Worm (Caenorhabditis elegans) whole organism, young adult: ENCODE data around the gene twk-33.
A peak's percentile ranks its signal among the peaks of the same experiment; 100 is the strongest.

ENCODE experiments used
- B0035.1 ChIP-seq: sonication (generic microtip); optimal IDR thresholded peaks from 2 replicates; lab custom pipeline; 2016; ENCODE audit warnings: missing genetic modification characterization, mild to moderate bottlenecking, missing compliant biosample characterization, missing genotype, missing genetic modification reagents
- F10E7.11 ChIP-seq: sonication (generic microtip); optimal IDR thresholded peaks from 2 replicates; lab custom pipeline; 2017; ENCODE audit warnings: mild to moderate bottlenecking, missing genetic modification characterization, moderate library complexity, missing compliant biosample characterization
- K11D2.4 ChIP-seq: fragments of 200-800 bp; sonication (Bioruptor generic); IDR thresholded peaks from 2 replicates; pipeline ENCODE4 v1.3.6; 2022; ENCODE audit warnings: missing genetic modification reagents, missing genetic modification characterization, missing compliant biosample characterization
- Y67H2A.10 ChIP-seq: fragments of 200-800 bp; sonication (Bioruptor generic); conservative IDR thresholded peaks from 2 replicates; pipeline ENCODE4 v1.3.6; 2022; ENCODE audit warnings: missing genetic modification reagents, missing genetic modification characterization, missing compliant biosample characterization
- akir-1 ChIP-seq: fragments of 200-800 bp; sonication (Bioruptor generic); optimal IDR thresholded peaks from 2 replicates; lab custom pipeline; 2018; ENCODE audit warnings: mild to moderate bottlenecking, missing genetic modification characterization, moderate library complexity, missing compliant biosample characterization
- aptf-2 ChIP-seq: fragments of 200-800 bp; sonication (Bioruptor generic); conservative IDR thresholded peaks from 2 replicates; pipeline ENCODE4 v1.3.6; 2022; ENCODE audit warnings: missing genetic modification reagents, missing genetic modification characterization, missing compliant biosample characterization
- aptf-3 ChIP-seq: fragments of 200-800 bp; sonication (Bioruptor generic); IDR thresholded peaks from 2 replicates; pipeline ENCODE4 v1.3.6; 2022; ENCODE audit warnings: missing genetic modification characterization, missing compliant biosample characterization
- atf-7 ChIP-seq: sonication (generic microtip); optimal IDR thresholded peaks from 2 replicates; lab custom pipeline; 2017; ENCODE audit warnings: mild to moderate bottlenecking, missing genetic modification characterization, missing compliant biosample characterization
- attf-5 ChIP-seq: fragments of 200-800 bp; sonication (Bioruptor generic); optimal IDR thresholded peaks from 2 replicates; lab custom pipeline; 2018; ENCODE audit warnings: mild to moderate bottlenecking, missing genetic modification characterization, missing compliant biosample characterization
- bed-1 ChIP-seq: fragments of 200-800 bp; sonication (Bioruptor generic); IDR thresholded peaks from 2 replicates; pipeline ENCODE4 v1.3.6; 2022; ENCODE audit warnings: missing genetic modification reagents, missing genetic modification characterization, missing compliant biosample characterization
- bed-2 ChIP-seq: fragments of 200-800 bp; sonication (Bioruptor generic); IDR thresholded peaks from 2 replicates; pipeline ENCODE4 v1.3.6; 2022; ENCODE audit warnings: missing genetic modification reagents, missing genetic modification characterization, missing compliant biosample characterization
- ceh-40 ChIP-seq: fragments of 200-800 bp; sonication (Bioruptor generic); IDR thresholded peaks from 2 replicates; pipeline ENCODE4 v1.3.6; 2022; ENCODE audit warnings: missing genetic modification characterization, missing compliant biosample characterization
- die-1 ChIP-seq: sonication (generic microtip); optimal IDR thresholded peaks from 2 replicates; lab custom pipeline; 2016; ENCODE audit warnings: missing genotype, mild to moderate bottlenecking, missing genetic modification characterization, missing compliant biosample characterization
- dox-1 ChIP-seq: fragments of 200-800 bp; sonication (Bioruptor generic); IDR thresholded peaks from 2 replicates; pipeline ENCODE4 v1.3.6; 2022; ENCODE audit warnings: missing genetic modification reagents, missing genetic modification characterization, missing compliant biosample characterization
- efl-1 ChIP-seq: fragments of 150-350 bp; optimal IDR thresholded peaks from 2 replicates; lab custom pipeline; 2014; ENCODE audit warnings: missing biosample characterization, missing genetic modification reagents, missing genetic modification characterization
- egl-44 ChIP-seq: fragments of 200-800 bp; sonication (Bioruptor generic); IDR thresholded peaks from 2 replicates; pipeline ENCODE4 v1.3.6; 2022; ENCODE audit warnings: missing genetic modification reagents, missing genetic modification characterization, missing compliant biosample characterization
- ets-4 ChIP-seq: fragments of 200-800 bp; sonication (Bioruptor generic); optimal IDR thresholded peaks from 2 replicates; lab custom pipeline; 2018; ENCODE audit warnings: mild to moderate bottlenecking, missing genetic modification characterization, missing compliant biosample characterization
- fkh-3 ChIP-seq: sonication (generic microtip); optimal IDR thresholded peaks from 2 replicates; lab custom pipeline; 2016; ENCODE audit warnings: mild to moderate bottlenecking, missing genetic modification characterization, missing compliant biosample characterization
- gei-17 ChIP-seq: fragments of 200-800 bp; sonication (Bioruptor generic); optimal IDR thresholded peaks from 2 replicates; lab custom pipeline; 2018; ENCODE audit warnings: mild to moderate bottlenecking, missing genetic modification characterization, missing compliant biosample characterization
- him-1 ChIP-seq: sonication (generic microtip); optimal IDR thresholded peaks from 2 replicates; lab custom pipeline; 2016; ENCODE audit warnings: missing genotype, missing genetic modification reagents, missing genetic modification characterization, missing compliant biosample characterization
- hrde-1 ChIP-seq: sonication (generic microtip); optimal IDR thresholded peaks from 2 replicates; lab custom pipeline; 2016; ENCODE audit warnings: missing genetic modification characterization, mild to moderate bottlenecking, missing compliant biosample characterization, moderate library complexity, missing genotype, missing genetic modification reagents, borderline replicate concordance
- let-607 ChIP-seq, 2 experiments: fragments of 200-800 bp in 1 of 2; sonication (Bioruptor generic) in 1 of 2; sonication (generic microtip) in 1 of 2; optimal IDR thresholded peaks; 2 replicates each; lab custom pipeline; 2016 to 2018; ENCODE audit warnings: mild to moderate bottlenecking in 2 of 2, missing compliant biosample characterization in 2 of 2, missing genetic modification characterization in 2 of 2, moderate library complexity in 2 of 2, missing genotype in 1 of 2
- lin-26 ChIP-seq: fragments of 200-800 bp; sonication (Bioruptor generic); IDR thresholded peaks from 2 replicates; pipeline ENCODE4 v1.3.6; 2022; ENCODE audit warnings: missing genetic modification reagents, missing genetic modification characterization, missing compliant biosample characterization
- lin-40 ChIP-seq: sonication (generic microtip); optimal IDR thresholded peaks from 2 replicates; lab custom pipeline; 2016; ENCODE audit warnings: missing genetic modification characterization, mild to moderate bottlenecking, missing compliant biosample characterization, missing genotype, missing genetic modification reagents
- lin-54 ChIP-seq: fragments of 200-800 bp; sonication (Bioruptor generic); optimal IDR thresholded peaks from 2 replicates; lab custom pipeline; 2018; ENCODE audit warnings: mild to moderate bottlenecking, missing genetic modification characterization, missing compliant biosample characterization
- nhr-120 ChIP-seq: fragments of 200-800 bp; sonication (Bioruptor generic); IDR thresholded peaks from 2 replicates; pipeline ENCODE4 v1.3.6; 2022; ENCODE audit warnings: missing genetic modification characterization, missing compliant biosample characterization
- nhr-179 ChIP-seq: sonication (generic microtip); optimal IDR thresholded peaks from 2 replicates; lab custom pipeline; 2016; ENCODE audit warnings: mild to moderate bottlenecking, missing genetic modification characterization, missing compliant biosample characterization
- nhr-27 ChIP-seq: fragments of 200-800 bp; sonication (Bioruptor generic); optimal IDR thresholded peaks from 2 replicates; lab custom pipeline; 2018; ENCODE audit warnings: mild to moderate bottlenecking, missing genetic modification characterization, moderate library complexity, missing compliant biosample characterization
- nhr-80 ChIP-seq: sonication (generic microtip); optimal IDR thresholded peaks from 2 replicates; lab custom pipeline; 2016; ENCODE audit warnings: missing genetic modification characterization, missing compliant biosample characterization
- nhr-90 ChIP-seq: sonication (generic microtip); optimal IDR thresholded peaks from 2 replicates; lab custom pipeline; 2016; ENCODE audit warnings: missing genotype, mild to moderate bottlenecking, missing genetic modification characterization, missing compliant biosample characterization
- pha-4 ChIP-seq: fragments of 150-350 bp; sonication (generic microtip); optimal IDR thresholded peaks from 2 replicates; lab custom pipeline; 2014; ENCODE audit warnings: missing biosample characterization, missing genetic modification reagents, missing genetic modification characterization
- rec-8 ChIP-seq, 2 experiments: sonication (generic microtip); optimal IDR thresholded peaks; 2 replicates each; lab custom pipeline; 2016; ENCODE audit warnings: mild to moderate bottlenecking in 2 of 2, missing genetic modification characterization in 2 of 2, missing genetic modification reagents in 2 of 2, missing genotype in 2 of 2, missing biosample characterization in 1 of 2, missing compliant biosample characterization in 1 of 2, moderate library complexity in 1 of 2
- sea-2 ChIP-seq: fragments of 200-800 bp; sonication (Bioruptor generic); IDR thresholded peaks from 2 replicates; pipeline ENCODE4 v1.3.6; 2022; ENCODE audit warnings: missing genetic modification characterization, missing compliant biosample characterization
- snpc-1.1 ChIP-seq: sonication (generic microtip); optimal IDR thresholded peaks from 2 replicates; lab custom pipeline; 2017; ENCODE audit warnings: missing genetic modification characterization, mild to moderate bottlenecking, missing compliant biosample characterization, antibody characterized with exemption, moderate library complexity, missing genotype, missing genetic modification reagents; ENCODE audit not compliant: insufficient read depth
- tbp1 ChIP-seq: fragments of 200-800 bp; sonication (Bioruptor generic); optimal IDR thresholded peaks from 2 replicates; lab custom pipeline; 2018; ENCODE audit warnings: mild to moderate bottlenecking, missing genetic modification characterization, missing compliant biosample characterization
- tbx-9 ChIP-seq: sonication (generic microtip); optimal IDR thresholded peaks from 2 replicates; lab custom pipeline; 2016; ENCODE audit warnings: borderline replicate concordance, missing genetic modification characterization, inconsistent platforms, missing compliant biosample characterization
- tlf-1 ChIP-seq: fragments of 200-800 bp; sonication (Bioruptor generic); optimal IDR thresholded peaks from 2 replicates; lab custom pipeline; 2018; ENCODE audit warnings: mild to moderate bottlenecking, missing genetic modification characterization, missing compliant biosample characterization
- unc-62 ChIP-seq: fragments of 150-350 bp; optimal IDR thresholded peaks from 2 replicates; lab custom pipeline; 2014; ENCODE audit warnings: missing biosample characterization, missing genetic modification reagents, missing genetic modification characterization
- zfh-2 ChIP-seq: fragments of 200-800 bp; sonication (Bioruptor generic); conservative IDR thresholded peaks from 2 replicates; pipeline ENCODE4 v1.3.6; 2022; ENCODE audit warnings: missing genetic modification reagents, missing genetic modification characterization, missing compliant biosample characterization
- zim-3 ChIP-seq: sonication (generic microtip); optimal IDR thresholded peaks from 2 replicates; lab custom pipeline; 2017; ENCODE audit warnings: mild to moderate bottlenecking, missing genetic modification characterization, moderate library complexity, missing compliant biosample characterization
- ztf-22 ChIP-seq: fragments of 200-800 bp; sonication (Bioruptor generic); optimal IDR thresholded peaks from 2 replicates; lab custom pipeline; 2018; ENCODE audit warnings: mild to moderate bottlenecking, missing genetic modification characterization, moderate library complexity, missing compliant biosample characterization

twk-33 gene

ce11 chrV:17721709-17722108 is 7.5 kb upstream of the twk-33 start (continued):
- TF ChIP-seq ztf-22 (GFP tag; lab: Kevin White, UChicago) (peak; percentile 83), atf-7 (peak; percentile 83), ets-4 (GFP tag; lab: Kevin White, UChicago) (peak; percentile 49), unc-62 (GFP tag; lab: Kevin White, UChicago) (peak; percentile 67), pha-4 (tag; lab: Kevin White, UChicago) (peak; percentile 30), K11D2.4 (GFP tag; lab: Robert Waterston, UW) (peak; percentile 49; the same call in 1 of the 2 replicates), dox-1 (GFP tag; lab: Robert Waterston, UW) (peak; percentile 56; the same call in 1 of the 2 replicates), bed-1 (GFP tag; lab: Robert Waterston, UW) (no peak), nhr-80 (tag; lab: Kevin White, UChicago) (peak; percentile 99)

- no peak for TF ChIP-seq B0035.1 (tag; lab: Kevin White, UChicago)
- no peak for TF ChIP-seq gei-17 (GFP tag; lab: Kevin White, UChicago)
- TF ChIP-seq tbp1 = no peak
- no peak for TF ChIP-seq lin-26 (GFP tag; lab: Robert Waterston, UW)
- no peak for TF ChIP-seq zim-3 (tag; lab: Kevin White, UChicago)
- no peak for TF ChIP-seq aptf-2 (GFP tag; lab: Robert Waterston, UW)
- no peak for TF ChIP-seq hrde-1
- TF ChIP-seq him-1 = no peak
- no peak for TF ChIP-seq tlf-1 (GFP tag; lab: Kevin White, UChicago)
- no peak for TF ChIP-seq F10E7.11 (tag; lab: Kevin White, UChicago)
Measured at ce11 chrV:17718647-17719046, 4.5 kb upstream of the twk-33 start, which contains the start of gene str-77. Gene str-77, plus strand, starts transcription at chrV:17718947.

ce11 chrV:17712349-17712748 is 1.8 kb downstream of the twk-33 start:
- TF ChIP-seq nhr-90 (tag; lab: Kevin White, UChicago) = no peak
- 0 out of 2 replicates have a peak, but pooled peaks have one; percentile 44 for TF ChIP-seq nhr-120 (GFP tag; lab: Robert Waterston, UW)
- TF ChIP-seq zfh-2 = peak; percentile 68

ce11 chrV:17707022-17707421 is 7.2 kb downstream of the twk-33 start, which contains the start of gene srh-31:
Gene srh-31, plus strand, starts transcription at chrV:17707322.
- TF ChIP-seq Y67H2A.10 (GFP tag; lab: Robert Waterston, UW) = no peak
- no peak for TF ChIP-seq nhr-179 (tag; lab: Kevin White, UChicago)
- no peak for TF ChIP-seq rec-8 (tag; optimal IDR thresholded peaks at IDR 0.05; lab: Kevin White, UChicago)
- TF ChIP-seq nhr-80 (tag; lab: Kevin White, UChicago) = no peak
- TF ChIP-seq die-1 (tag; lab: Kevin White, UChicago) = no peak
- no peak for TF ChIP-seq efl-1
- no peak for TF ChIP-seq aptf-3
- TF ChIP-seq bed-1 (GFP tag; lab: Robert Waterston, UW) = no peak
- no peak for TF ChIP-seq zfh-2
- TF ChIP-seq nhr-27 = no peak
- TF ChIP-seq sea-2 = no peak
- TF ChIP-seq, all 124 proteins: peak for 0

ce11 chrV:17706217-17706806 is 7.9 kb downstream of the twk-33 start:
- no peak for TF ChIP-seq bed-2
- TF ChIP-seq aptf-3 = no peak
- no peak for TF ChIP-seq ztf-22 (GFP tag; lab: Kevin White, UChicago)
- no peak for TF ChIP-seq hrde-1
- no peak for TF ChIP-seq tbx-9
- TF ChIP-seq fkh-3 (tag; lab: Kevin White, UChicago) = no peak
- no peak for TF ChIP-seq ceh-40 (GFP tag; lab: Robert Waterston, UW)
- no peak for TF ChIP-seq sea-2
- TF ChIP-seq snpc-1.1 (tag; lab: Kevin White, UChicago) = no peak
- TF ChIP-seq let-607 (tag; optimal IDR thresholded peaks at IDR 0.05; lab: Kevin White, UChicago) = no peak
- no peak for TF ChIP-seq akir-1 (GFP tag; lab: Kevin White, UChicago)
- no peak for TF ChIP-seq lin-40 (tag; lab: Kevin White, UChicago)
- no peak for TF ChIP-seq egl-44 (GFP tag; lab: Robert Waterston, UW)
- no peak for TF ChIP-seq attf-5 (GFP tag; lab: Kevin White, UChicago)
- no peak for TF ChIP-seq tbp1
- no peak for TF ChIP-seq lin-54 (GFP tag; lab: Kevin White, UChicago)
